Worm (Caenorhabditis elegans): ENCODE data around the gene ZK470.6.

ce11 chrX:4219487-4219886 lies 42.2 kb upstream of the ZK470.6 start:
- TF ChIP-seq F39B2.1 (GFP tag; IDR thresholded peaks at IDR 0.05) (no peak), ceh-79 (tag; optimal IDR thresholded peaks at IDR 0.05) (no peak), hmg-1.2 (GFP tag; IDR thresholded peaks at IDR 0.05) (no peak), ceh-91 (GFP tag; IDR thresholded peaks at IDR 0.05) (no peak), nfyb-1 (GFP tag; IDR thresholded peaks at IDR 0.05) (no peak), ceh-40 (GFP tag; IDR thresholded peaks at IDR 0.05) (no peak), ZK185.1 (tag; optimal IDR thresholded peaks at IDR 0.05; ENCODE audit: poor library complexity, severe bottlenecking) (no peak), ama-1 (optimal IDR thresholded peaks at IDR 0.05) (no peak), ama-1 (GFP tag; optimal IDR thresholded peaks at IDR 0.05) (no peak)

All from whole organism, young adult.